Fruit fly (Drosophila melanogaster) whole organism: ENCODE results near the gene CG44044.

Experiments used
- CG8478 ChIP-seq: fragments of >200 bp; optimal IDR thresholded peaks from 2 replicates; lab custom pipeline; 2018; ENCODE audit warnings: inconsistent platforms
- Dll ChIP-seq: fragments of >200 bp; optimal IDR thresholded peaks from 2 replicates; lab custom pipeline; 2017
- EcR ChIP-seq, 2 experiments: fragments of >200 bp; optimal IDR thresholded peaks; 2 replicates each; lab custom pipeline; 2017; ENCODE audit warnings: missing biosample characterization in 2 of 2, missing genetic modification characterization in 2 of 2, missing genetic modification reagents in 2 of 2
- pan ChIP-seq: fragments of >200 bp; optimal IDR thresholded peaks from 2 replicates; lab custom pipeline; 2017
- psq ChIP-seq: fragments of >200 bp; optimal IDR thresholded peaks from 2 replicates; lab custom pipeline; 2017
- usp ChIP-seq: fragments of >200 bp; optimal IDR thresholded peaks from 2 replicates; lab custom pipeline; 2017; ENCODE audit warnings: missing biosample characterization, missing genetic modification characterization, mixed read lengths

The CG44044 gene

DNA sequence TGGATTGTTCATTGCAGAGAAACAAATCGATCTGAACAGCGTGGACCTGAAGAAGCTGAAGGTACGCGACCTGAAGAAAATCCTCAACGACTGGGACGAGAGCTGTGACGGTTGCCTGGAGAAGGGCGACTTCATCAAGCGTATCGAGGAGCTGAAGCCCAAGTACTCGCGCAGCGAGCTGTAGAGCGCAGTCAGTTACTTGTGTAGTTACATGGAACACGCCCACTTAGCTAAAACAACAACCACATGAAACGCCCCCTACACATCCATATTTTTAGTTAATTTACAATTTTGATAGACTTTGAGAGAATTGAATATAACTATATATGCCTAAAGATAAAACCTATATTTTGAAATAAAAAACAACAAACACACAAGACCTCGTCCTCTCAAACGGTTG is 28.8 kb downstream of the CG44044 start:
- no peak for TF ChIP-seq psq
- TF ChIP-seq EcR (GFP tag; optimal IDR thresholded peaks at IDR 0.05; lab: Kevin White, UChicago) = no peak
- no peak for TF ChIP-seq usp (GFP tag; lab: Kevin White, UChicago)
- no peak for TF ChIP-seq pan (lab: Kevin White, UChicago)
- no peak for TF ChIP-seq Dll (lab: Kevin White, UChicago)
- no peak for TF ChIP-seq CG8478 (lab: Kevin White, UChicago)

DNA sequence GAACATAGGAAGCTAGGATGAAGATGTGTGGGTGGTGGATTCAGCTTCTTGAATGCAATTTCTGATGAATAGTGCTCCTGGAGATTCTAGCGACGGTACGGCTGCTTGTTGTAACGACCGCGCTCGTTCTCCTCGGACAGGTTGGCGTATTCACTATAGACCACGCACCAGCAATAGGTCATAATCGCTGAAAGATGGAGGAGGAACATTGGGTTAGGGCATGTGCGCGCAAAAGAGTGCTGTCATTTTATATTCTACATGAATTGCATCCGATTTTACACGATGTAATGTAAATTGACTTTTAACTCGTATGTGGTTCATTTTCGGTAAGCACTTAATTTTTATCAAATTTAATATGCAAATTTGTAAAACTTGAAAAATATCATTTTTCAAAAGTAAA is 29.4 kb downstream of the CG44044 start:
- no peak for TF ChIP-seq Dll (lab: Kevin White, UChicago)
- no peak for TF ChIP-seq EcR (GFP tag; optimal IDR thresholded peaks at IDR 0.05; lab: Kevin White, UChicago)
- no peak for TF ChIP-seq psq

DNA sequence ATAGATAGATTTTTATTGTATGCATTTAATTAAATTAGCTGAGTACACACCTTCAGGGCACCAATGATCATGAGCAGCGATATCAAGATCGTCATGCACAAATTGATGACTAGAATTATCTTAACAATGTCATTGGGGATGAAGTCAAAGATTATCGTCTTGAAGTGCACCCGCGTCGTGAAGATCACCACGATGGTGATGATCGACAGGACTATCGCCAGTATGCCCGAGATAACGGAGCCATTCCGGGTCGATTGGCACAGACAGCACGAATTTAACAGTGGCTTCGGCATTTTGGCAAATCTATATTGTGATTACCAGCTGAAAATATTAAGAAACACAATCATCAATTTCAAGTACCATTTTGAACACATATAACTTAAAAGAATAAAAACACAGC is 30.4 kb downstream of the CG44044 start:
- no peak for TF ChIP-seq pan (lab: Kevin White, UChicago)
- TF ChIP-seq EcR (GFP tag; optimal IDR thresholded peaks at IDR 0.05; lab: Kevin White, UChicago) = no peak
- no peak for TF ChIP-seq Dll (lab: Kevin White, UChicago)
- no peak for TF ChIP-seq CG8478 (lab: Kevin White, UChicago)
- no peak for TF ChIP-seq usp (GFP tag; lab: Kevin White, UChicago)
- TF ChIP-seq psq = no peak

DNA sequence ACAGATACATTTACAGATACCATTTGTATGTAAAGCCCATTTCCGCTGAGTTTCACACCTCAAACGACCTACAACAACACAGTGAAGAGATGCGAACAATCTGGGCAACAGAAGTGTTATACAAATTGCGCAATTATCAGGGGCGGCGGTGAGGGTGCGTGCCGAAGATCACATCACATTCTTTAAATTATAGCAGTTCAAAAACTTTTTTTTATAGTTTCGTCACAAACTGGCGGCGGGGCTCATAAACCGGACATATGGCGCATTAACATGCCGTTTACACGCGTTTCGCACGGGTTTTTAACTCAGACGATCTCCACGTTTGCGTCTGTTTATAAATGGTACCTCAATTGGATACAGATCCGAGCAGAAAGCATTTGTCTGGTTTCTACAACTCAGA is 31.6 kb downstream of the CG44044 start:
- TF ChIP-seq EcR (GFP tag; optimal IDR thresholded peaks at IDR 0.05; lab: Kevin White, UChicago) (no peak), Dll (lab: Kevin White, UChicago) (no peak), usp (GFP tag; lab: Kevin White, UChicago) (no peak), pan (lab: Kevin White, UChicago) (no peak), psq (no peak), CG8478 (lab: Kevin White, UChicago) (no peak)

DNA sequence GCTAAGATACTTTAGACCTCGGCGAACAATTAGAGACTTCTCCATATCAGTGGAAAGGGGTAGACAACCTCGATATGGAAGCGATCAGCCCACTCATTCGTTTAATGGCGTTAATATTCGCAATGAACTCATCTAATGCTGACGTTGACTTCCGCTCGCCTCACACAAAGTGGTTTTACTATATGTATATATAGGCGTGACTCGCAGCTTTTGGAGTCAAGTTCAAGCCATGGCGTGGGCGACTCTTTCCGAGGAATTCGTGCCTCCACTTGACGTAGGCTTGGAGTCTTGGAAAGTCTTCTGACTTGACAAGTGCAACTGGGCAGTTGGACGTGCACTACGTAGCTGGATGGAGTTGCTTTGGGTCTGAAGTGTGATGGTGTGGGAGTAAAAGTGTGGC is 32.0 kb downstream of the CG44044 start:
- TF ChIP-seq CG8478 (lab: Kevin White, UChicago) (no peak), psq (no peak), Dll (lab: Kevin White, UChicago) (no peak)

DNA sequence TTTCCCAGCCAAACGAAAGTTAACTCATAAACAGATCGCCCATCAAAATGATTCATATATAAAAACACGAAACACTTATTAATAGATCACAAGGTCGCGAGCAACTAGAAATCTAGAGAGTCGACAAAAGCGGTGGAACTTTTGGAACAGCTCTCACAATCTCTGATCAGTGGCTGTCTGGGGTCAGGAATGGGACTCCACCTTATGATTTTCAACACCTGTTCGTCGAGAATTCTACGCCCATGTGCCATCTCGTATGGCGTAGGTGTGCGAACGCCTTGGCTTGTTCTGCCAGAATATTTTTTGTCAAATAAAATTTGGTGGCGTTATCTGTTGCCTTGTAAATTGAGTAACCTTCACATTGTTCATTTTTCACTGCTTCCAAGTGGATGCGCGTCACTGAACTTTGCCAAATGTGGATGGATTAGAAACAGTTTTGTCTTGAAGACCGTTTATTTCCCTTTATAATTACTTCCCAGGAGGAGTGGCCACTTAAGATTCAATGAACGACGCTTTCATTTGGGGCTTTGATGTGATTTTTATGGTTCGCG is 33.8 kb downstream of the CG44044 start:
- TF ChIP-seq EcR (GFP tag; optimal IDR thresholded peaks at IDR 0.05; lab: Kevin White, UChicago) (no peak), Dll (lab: Kevin White, UChicago) (no peak), CG8478 (lab: Kevin White, UChicago) (no peak), pan (lab: Kevin White, UChicago) (no peak), usp (GFP tag; lab: Kevin White, UChicago) (no peak), psq (no peak)

DNA sequence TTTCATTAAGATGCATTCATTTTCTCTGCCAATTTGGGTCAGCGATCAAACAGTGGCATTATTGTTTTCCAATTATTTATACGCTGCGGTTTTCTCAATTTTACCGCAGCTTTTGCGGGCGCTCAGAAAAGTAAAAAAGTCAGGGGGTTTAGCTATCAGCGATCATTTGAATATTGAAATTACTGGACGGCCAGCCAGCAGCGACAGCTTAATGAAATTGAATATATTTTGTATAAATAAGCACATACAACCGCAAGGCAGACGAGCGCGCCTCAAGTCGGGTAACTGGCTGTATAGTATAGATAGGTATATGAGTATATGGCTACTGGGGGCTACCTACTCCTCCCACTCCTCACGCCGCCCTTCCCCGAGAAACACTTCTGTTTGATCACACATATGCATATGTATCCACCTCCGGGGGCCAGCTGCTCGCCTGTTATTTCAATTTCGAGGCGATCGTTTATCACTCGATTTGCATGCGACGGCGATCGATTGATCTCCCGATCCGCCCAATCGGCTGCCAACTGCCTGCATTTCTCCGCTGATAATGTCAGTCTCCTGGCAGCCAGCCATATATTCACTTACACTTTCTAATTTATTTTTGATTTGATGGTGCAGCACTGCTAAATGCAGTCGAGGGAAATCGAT is 34.7 kb downstream of the CG44044 start:
- no peak for TF ChIP-seq EcR (GFP tag; optimal IDR thresholded peaks at IDR 0.05; lab: Kevin White, UChicago)

DNA sequence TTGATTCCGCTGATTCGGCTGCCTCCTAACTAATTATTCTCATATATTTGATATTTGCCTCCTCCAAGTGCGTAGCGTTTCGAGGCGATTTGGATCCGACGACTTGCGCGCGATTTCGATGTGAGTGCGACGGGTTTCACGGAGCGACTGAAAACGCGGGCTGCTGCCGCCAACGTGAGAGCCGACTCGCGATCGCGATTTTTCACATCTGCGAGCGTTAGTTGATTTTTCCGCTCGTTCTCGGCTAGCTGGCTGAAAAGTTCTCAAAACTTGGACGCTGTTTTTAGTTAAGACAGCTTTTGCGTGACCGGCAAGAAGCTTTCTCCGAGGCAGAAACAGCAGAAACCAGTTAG is 35.2 kb downstream of the CG44044 start, which contains the start of gene CG10311:
TSS of gene CG10311 (minus strand) at position 153 of the 353 bp plus-strand sequence.
- no peak for TF ChIP-seq pan (lab: Kevin White, UChicago)
- no peak for TF ChIP-seq psq
- no peak for TF ChIP-seq Dll (lab: Kevin White, UChicago)
- TF ChIP-seq usp (GFP tag; lab: Kevin White, UChicago) = no peak

DNA sequence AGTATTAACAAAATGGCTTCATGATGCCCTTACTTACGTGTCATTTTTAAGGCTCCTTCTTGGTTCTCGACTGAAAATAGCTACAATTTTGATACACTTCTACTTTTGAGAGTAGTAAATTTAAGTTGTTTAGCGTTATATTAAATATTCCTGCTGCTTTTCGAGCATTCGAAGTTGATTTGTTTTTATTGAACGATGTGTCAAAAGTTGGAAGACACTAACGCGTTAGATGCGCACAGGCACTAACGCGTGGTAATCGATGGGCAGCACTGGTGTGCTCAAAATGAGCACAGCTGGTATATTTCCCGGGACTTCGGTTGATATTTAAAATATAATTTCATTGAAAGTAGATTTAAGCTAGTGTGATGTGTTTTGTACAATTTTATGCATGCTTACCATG is 37.5 kb downstream of the CG44044 start, which contains the start of gene CG17931:
TSS of gene CG17931 (minus strand) at position 369 of the 400 bp plus-strand sequence.
- TF ChIP-seq usp (GFP tag; lab: Kevin White, UChicago) = no peak
- no peak for TF ChIP-seq pan (lab: Kevin White, UChicago)
- no peak for TF ChIP-seq Dll (lab: Kevin White, UChicago)
- TF ChIP-seq psq = no peak
- TF ChIP-seq EcR (GFP tag; optimal IDR thresholded peaks at IDR 0.05; lab: Kevin White, UChicago) = no peak
- TF ChIP-seq CG8478 (lab: Kevin White, UChicago) = no peak

DNA sequence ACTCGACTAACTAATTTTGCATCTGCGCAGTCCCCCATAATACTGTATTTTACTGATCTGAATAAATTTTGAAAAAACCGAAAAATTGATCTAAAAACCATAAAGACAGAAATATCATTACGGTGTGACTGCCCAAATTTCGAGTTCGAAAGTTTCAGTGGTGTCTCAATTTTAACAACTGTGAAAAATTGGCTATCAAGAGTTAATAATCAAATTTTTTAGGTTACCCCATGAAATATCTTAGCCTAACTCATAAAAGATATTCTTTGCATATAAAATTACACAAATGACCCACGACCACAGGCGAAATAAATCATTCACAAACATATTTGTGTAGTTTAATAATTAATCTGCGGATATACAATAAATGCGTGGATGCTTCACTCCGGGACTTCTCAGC is 38.4 kb downstream of the CG44044 start, which contains the start of gene CG42446:
TSS of gene CG42446 (minus strand) at position 101 of the 400 bp plus-strand sequence.
- no peak for TF ChIP-seq usp (GFP tag; lab: Kevin White, UChicago)
- no peak for TF ChIP-seq psq
- TF ChIP-seq CG8478 (lab: Kevin White, UChicago) = no peak
- no peak for TF ChIP-seq Dll (lab: Kevin White, UChicago)
- TF ChIP-seq pan (lab: Kevin White, UChicago) = no peak
- no peak for TF ChIP-seq EcR (GFP tag; optimal IDR thresholded peaks at IDR 0.05; lab: Kevin White, UChicago)

DNA sequence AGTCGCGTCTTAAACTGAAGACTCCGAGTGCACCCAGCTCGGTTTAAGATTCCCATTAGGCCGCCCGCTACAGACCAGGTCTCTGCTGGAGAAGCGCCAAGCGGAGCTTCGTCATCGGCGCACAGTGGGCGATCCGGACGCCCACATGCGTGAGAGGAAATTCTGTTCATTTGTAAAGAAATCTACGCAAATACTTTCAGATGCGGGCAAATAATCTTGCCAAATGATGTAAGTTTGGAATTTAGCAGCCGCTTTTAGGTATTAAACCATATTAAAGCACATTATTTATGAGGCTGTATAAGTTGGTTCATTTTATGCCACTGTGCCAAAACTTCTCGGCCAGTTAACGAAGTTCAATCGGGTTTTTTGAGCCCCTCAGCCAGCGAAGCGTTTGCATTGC is 46.6 kb downstream of the CG44044 start, which contains the start of gene js:
TSS of gene js (minus strand) at position 19 of the 400 bp plus-strand sequence.
- TF ChIP-seq CG8478 (lab: Kevin White, UChicago) = no peak
- TF ChIP-seq psq = no peak
- TF ChIP-seq pan (lab: Kevin White, UChicago) = no peak
- no peak for TF ChIP-seq EcR (GFP tag; optimal IDR thresholded peaks at IDR 0.05; lab: Kevin White, UChicago)
- TF ChIP-seq Dll (lab: Kevin White, UChicago) = no peak
- no peak for TF ChIP-seq usp (GFP tag; lab: Kevin White, UChicago)

DNA sequence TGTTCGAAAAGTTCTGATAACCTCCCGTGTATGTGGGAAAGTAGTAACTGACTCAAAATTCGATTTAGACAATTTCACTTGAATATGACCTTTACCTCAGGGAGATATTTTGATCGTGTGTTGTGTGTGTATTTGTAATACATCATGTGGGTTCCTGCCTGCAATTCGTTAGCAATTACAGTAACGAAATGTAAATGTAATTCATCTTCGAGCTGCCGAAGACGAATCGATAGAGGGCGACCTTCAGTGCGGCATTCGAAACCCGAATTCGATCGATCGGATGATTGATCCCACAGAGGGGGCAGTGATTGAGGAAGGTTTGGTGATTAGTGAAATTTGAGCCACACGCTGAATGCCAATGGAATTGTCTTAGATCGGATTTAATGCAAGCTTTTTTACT is 48.8 kb downstream of the CG44044 start, which contains the start of gene CG10317:
TSS of gene CG10317 (minus strand) at position 101 of the 400 bp plus-strand sequence.
- TF ChIP-seq EcR (GFP tag; optimal IDR thresholded peaks at IDR 0.05; lab: Kevin White, UChicago) (no peak), pan (lab: Kevin White, UChicago) (no peak), CG8478 (lab: Kevin White, UChicago) (no peak), psq (no peak), usp (GFP tag; lab: Kevin White, UChicago) (no peak), Dll (lab: Kevin White, UChicago) (no peak)
